Fruit fly (Drosophila melanogaster): ENCODE results near the gene CG1812.

Gene CG1812

DNA sequence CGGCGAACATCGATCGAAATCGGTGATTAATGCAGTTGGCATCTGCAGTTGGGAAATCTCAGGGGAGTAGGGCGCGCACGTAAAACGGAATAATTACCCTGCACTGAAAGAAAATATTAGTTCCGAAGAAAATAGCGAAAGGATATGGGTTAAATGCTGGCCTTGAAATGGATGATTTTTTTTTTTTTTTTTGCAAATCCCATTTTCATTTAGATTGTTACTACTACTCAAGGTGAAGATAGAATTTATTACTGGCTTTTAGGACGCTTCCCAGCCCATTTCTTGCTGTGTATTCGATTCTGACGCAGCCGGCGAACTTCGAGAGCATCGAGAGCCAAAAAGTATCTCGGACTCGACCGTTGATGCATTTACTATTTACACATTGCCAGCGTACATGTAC lies 7.7 kb downstream of the CG1812 start (continued):
- peak; percentile 21 to 53 for TF ChIP-seq chif (GFP tag; optimal IDR thresholded peaks at IDR 0.05)
- TF ChIP-seq TFAM (GFP tag; optimal IDR thresholded peaks at IDR 0.05): no peak
- no peak for TF ChIP-seq h (optimal IDR thresholded peaks at IDR 0.05)
- TF ChIP-seq Trl (optimal IDR thresholded peaks at IDR 0.05): no peak
- no peak for TF ChIP-seq Trl (GFP tag; optimal IDR thresholded peaks at IDR 0.05)
- TF ChIP-seq CG14965 (GFP tag; optimal IDR thresholded peaks at IDR 0.05; ENCODE audit: borderline replicate concordance): no peak
- TF ChIP-seq CG9817 (tag; optimal IDR thresholded peaks at IDR 0.05): peak; percentile 39
- no peak for TF ChIP-seq CG2116 (GFP tag; optimal IDR thresholded peaks at IDR 0.05)
- no peak for TF ChIP-seq so (GFP tag; IDR thresholded peaks at IDR 0.05)
- TF ChIP-seq CG13775 (GFP tag; optimal IDR thresholded peaks at IDR 0.05): peak; percentile 22
- TF ChIP-seq Chrac-16 (GFP tag; optimal IDR thresholded peaks at IDR 0.05): peak; percentile 17
- TF ChIP-seq Ets65A (GFP tag): no peak
- TF ChIP-seq CG8089 (GFP tag; optimal IDR thresholded peaks at IDR 0.05): peak; percentile 3
- TF ChIP-seq CG13424 (tag; optimal IDR thresholded peaks at IDR 0.05): peak; percentile 51
- no peak for TF ChIP-seq oc (tag; optimal IDR thresholded peaks at IDR 0.05)
- peak; percentile 17 for TF ChIP-seq Myb (GFP tag; optimal IDR thresholded peaks at IDR 0.05)
- no peak for TF ChIP-seq sima (GFP tag; optimal IDR thresholded peaks at IDR 0.05)
- no peak for TF ChIP-seq wdn (GFP tag; IDR thresholded peaks at IDR 0.05)
- TF ChIP-seq CG11085 (GFP tag; IDR thresholded peaks at IDR 0.05): no peak
- no peak for TF ChIP-seq Hand (GFP tag; optimal IDR thresholded peaks at IDR 0.05)
- TF ChIP-seq knrl (GFP tag; IDR thresholded peaks at IDR 0.05; ENCODE audit: partially characterized antibody): no peak
- TF ChIP-seq CG11456 (GFP tag; IDR thresholded peaks at IDR 0.05): no peak
- TF ChIP-seq dan (GFP tag; IDR thresholded peaks at IDR 0.05): no peak
- TF ChIP-seq Camta (GFP tag; optimal IDR thresholded peaks at IDR 0.05): peak; percentile 22
- TF ChIP-seq CG17361 (GFP tag; IDR thresholded peaks at IDR 0.05): 0 out of 3 replicates have a peak, but pooled peaks have one; percentile 13
- peak; percentile 1 for TF ChIP-seq Sry-δ (GFP tag; optimal IDR thresholded peaks at IDR 0.05)
- no peak for TF ChIP-seq bigmax (GFP tag; optimal IDR thresholded peaks at IDR 0.05)
- TF ChIP-seq odd (GFP tag; optimal IDR thresholded peaks at IDR 0.05): no peak
- no peak for TF ChIP-seq Jarid2 (GFP tag; optimal IDR thresholded peaks at IDR 0.05)
- no peak for TF ChIP-seq CkIIα-i1 (GFP tag; IDR thresholded peaks at IDR 0.05)
- no peak for TF ChIP-seq Asciz (GFP tag; optimal IDR thresholded peaks at IDR 0.05)
- TF ChIP-seq CG1647 (GFP tag; optimal IDR thresholded peaks at IDR 0.05): no peak
- peak; percentile 44; the same call in 1 of the 2 replicates for TF ChIP-seq esg (GFP tag; conservative IDR thresholded peaks at IDR 0.05)
- peak; percentile 37 for TF ChIP-seq ind (GFP tag; optimal IDR thresholded peaks at IDR 0.05)
- TF ChIP-seq B-H1 (GFP tag; IDR thresholded peaks at IDR 0.05): peak; percentile 25; the same call in 1 of the 3 replicates
- peak; percentile 45 for TF ChIP-seq pum (GFP tag; optimal IDR thresholded peaks at IDR 0.05)
- TF ChIP-seq ro (GFP tag; IDR thresholded peaks at IDR 0.05): no peak
- no peak for TF ChIP-seq CG5953 (GFP tag; IDR thresholded peaks at IDR 0.05)
- no peak for TF ChIP-seq Fer2 (tag; optimal IDR thresholded peaks at IDR 0.05)
- TF ChIP-seq CG2889 (GFP tag; IDR thresholded peaks at IDR 0.05): no peak
- TF ChIP-seq pfk (GFP tag; optimal IDR thresholded peaks at IDR 0.05): no peak
- TF ChIP-seq CG18011 (GFP tag; optimal IDR thresholded peaks at IDR 0.05): no peak
- no peak for TF ChIP-seq Hr78 (GFP tag; optimal IDR thresholded peaks at IDR 0.05)
- TF ChIP-seq CG12744 (GFP tag; optimal IDR thresholded peaks at IDR 0.05): no peak
- no peak for TF ChIP-seq ftz-f1 (GFP tag; optimal IDR thresholded peaks at IDR 0.05)
- TF ChIP-seq Eip74EF (GFP tag; optimal IDR thresholded peaks at IDR 0.05): no peak
- TF ChIP-seq CG15269 (tag; optimal IDR thresholded peaks at IDR 0.05): peak; percentile 55
- no peak for TF ChIP-seq Mad (GFP tag; optimal IDR thresholded peaks at IDR 0.05)
- no peak for TF ChIP-seq fd102C (GFP tag; optimal IDR thresholded peaks at IDR 0.05)
- no peak for TF ChIP-seq Hey (tag; optimal IDR thresholded peaks at IDR 0.05)
- TF ChIP-seq kah (GFP tag; optimal IDR thresholded peaks at IDR 0.05): no peak
- peak; percentile 40 for TF ChIP-seq shn (GFP tag; optimal IDR thresholded peaks at IDR 0.05)
